Worm (Caenorhabditis elegans): ENCODE measurements around the gene ZK643.2.

- TF ChIP-seq tab-1 (GFP tag; IDR thresholded peaks at IDR 0.05) (no peak), ref-1 (GFP tag; conservative IDR thresholded peaks at IDR 0.05) (no peak), ztf-29 (GFP tag; IDR thresholded peaks at IDR 0.05) (no peak), T22C8.4 (GFP tag; IDR thresholded peaks at IDR 0.05) (no peak), cog-1 (tag; optimal IDR thresholded peaks at IDR 0.05) (no peak), med-1 (GFP tag; optimal IDR thresholded peaks at IDR 0.05; ENCODE audit: insufficient read depth) (no peak), flt-1 (GFP tag; IDR thresholded peaks at IDR 0.05) (no peak)
Observed at ce11 chrIII:8980892-8981291, 24.6 kb downstream of the ZK643.2 start.
